Fruit fly (Drosophila melanogaster): ENCODE data around the gene Rrp5.

Gene Rrp5

DNA sequence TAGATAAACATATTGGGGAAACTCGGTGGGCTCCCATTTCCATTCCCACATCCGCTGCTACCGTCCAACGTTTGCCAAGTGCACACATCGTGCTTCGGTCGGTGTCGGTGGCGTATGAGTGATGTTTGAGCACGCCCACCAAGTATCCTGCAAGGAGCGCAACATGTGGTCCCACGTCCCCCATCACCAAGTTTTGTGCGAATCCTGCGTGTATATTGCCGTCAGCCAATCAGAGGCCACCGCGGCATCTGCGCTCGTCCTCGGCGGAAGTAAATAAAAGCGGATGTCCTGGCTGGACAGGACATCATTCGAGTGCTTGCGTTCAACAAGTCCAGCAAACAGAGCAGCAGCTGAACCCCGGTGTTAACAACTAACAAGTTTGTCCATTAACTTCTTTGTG, 8.1 kb upstream of the Rrp5 start, which contains the start of gene Ms:
Gene Ms, plus strand, starts transcription at position 301 of the 400 bp plus-strand sequence.
- no peak for TF ChIP-seq CG17801 (GFP tag; optimal IDR thresholded peaks at IDR 0.05; ENCODE audit: partially characterized antibody)

DNA sequence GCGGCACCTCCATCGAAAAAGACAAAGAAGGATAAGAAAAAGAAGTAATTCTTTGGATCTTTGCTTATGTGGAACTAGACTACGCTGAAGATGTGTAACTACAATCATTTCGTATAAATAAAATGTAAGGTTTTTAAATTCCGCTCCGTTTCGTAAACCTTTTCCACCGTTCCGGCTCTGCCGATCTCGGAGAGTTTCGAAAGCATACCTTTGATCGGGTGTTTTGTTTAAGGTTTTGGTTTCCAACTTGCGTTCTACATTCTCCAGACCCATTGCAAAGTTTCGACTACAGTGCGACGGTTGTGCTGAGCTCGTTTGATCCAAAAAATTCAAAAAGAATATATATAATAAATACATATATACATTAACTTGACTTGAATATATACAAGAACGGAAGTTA, 3.5 kb upstream of the Rrp5 start, which contains the start of gene CG6432:
Gene CG6432, plus strand, starts transcription at position 301 of the 400 bp plus-strand sequence.
- no peak for TF ChIP-seq CG17801 (GFP tag; optimal IDR thresholded peaks at IDR 0.05; ENCODE audit: partially characterized antibody)

DNA sequence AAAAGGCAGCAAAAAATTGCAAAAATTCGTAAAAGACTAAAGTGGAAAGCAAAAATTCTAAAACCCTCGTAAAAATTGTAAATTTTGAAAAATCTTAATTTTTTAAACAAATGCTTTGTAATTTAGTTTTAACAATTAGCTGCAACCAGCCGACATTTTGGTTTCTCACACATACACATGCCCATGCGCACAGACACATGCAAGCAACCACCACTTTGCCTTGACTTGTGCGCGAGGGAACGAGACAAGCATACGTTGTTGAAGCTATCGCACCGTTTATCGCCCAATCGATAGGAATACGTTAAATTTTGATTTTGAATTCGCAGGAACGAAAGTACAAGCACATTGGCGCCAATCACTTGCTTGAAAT, 12.8 kb downstream of the Rrp5 start:
- peak; percentile 8 for TF ChIP-seq CG17801 (GFP tag; optimal IDR thresholded peaks at IDR 0.05; ENCODE audit: partially characterized antibody)

DNA sequence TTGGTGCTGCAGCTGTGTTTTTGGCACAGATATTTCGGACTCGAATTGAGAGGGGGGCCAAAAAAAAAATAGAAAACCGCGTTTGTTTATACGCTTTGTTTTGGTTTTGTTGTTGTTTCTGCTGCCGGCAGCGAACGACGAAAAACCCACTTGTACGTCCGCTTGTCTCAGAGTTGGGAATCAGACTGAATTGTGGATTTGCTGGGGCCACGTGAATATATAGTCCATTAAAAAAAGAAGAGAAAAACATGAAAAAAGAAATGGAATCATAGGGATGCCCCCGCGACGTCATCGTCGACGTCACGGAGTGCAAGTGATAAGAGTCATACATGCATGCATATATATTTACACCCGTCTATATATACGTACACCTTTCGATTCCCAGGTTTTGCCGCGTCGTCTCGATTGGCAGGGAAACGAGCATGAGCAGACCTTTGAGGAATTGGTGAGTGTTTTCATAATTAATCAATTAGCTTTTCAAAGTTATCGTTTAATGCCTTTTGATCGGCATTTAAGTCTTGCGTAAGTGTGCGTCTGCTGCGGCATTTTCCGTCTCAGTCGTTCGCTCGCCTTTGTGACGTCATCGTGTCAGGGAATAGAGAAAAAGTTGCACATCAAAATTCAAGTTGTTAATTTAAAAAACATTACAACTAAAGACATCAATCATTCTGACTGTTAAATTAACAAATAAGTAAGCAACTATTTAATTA, 13.3 kb downstream of the Rrp5 start:
- TF ChIP-seq CG17801 (GFP tag; optimal IDR thresholded peaks at IDR 0.05; ENCODE audit: partially characterized antibody), result no peak

DNA sequence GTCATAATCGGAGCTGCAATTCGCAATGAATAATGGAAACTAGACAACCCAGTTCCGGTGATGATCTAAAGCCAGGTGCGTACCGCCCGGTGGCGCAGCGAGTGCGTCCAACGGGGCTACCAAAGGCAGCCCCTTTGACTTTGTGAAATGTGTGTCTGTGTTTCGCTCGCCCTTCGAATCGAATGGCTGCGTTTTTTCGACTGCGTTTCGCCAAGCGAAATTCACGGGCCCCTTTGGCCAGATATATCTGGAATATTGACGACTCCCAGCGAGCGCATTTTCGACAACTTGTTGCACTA, 14.1 kb downstream of the Rrp5 start:
- TF ChIP-seq CG17801 (GFP tag; optimal IDR thresholded peaks at IDR 0.05; ENCODE audit: partially characterized antibody), result no peak

DNA sequence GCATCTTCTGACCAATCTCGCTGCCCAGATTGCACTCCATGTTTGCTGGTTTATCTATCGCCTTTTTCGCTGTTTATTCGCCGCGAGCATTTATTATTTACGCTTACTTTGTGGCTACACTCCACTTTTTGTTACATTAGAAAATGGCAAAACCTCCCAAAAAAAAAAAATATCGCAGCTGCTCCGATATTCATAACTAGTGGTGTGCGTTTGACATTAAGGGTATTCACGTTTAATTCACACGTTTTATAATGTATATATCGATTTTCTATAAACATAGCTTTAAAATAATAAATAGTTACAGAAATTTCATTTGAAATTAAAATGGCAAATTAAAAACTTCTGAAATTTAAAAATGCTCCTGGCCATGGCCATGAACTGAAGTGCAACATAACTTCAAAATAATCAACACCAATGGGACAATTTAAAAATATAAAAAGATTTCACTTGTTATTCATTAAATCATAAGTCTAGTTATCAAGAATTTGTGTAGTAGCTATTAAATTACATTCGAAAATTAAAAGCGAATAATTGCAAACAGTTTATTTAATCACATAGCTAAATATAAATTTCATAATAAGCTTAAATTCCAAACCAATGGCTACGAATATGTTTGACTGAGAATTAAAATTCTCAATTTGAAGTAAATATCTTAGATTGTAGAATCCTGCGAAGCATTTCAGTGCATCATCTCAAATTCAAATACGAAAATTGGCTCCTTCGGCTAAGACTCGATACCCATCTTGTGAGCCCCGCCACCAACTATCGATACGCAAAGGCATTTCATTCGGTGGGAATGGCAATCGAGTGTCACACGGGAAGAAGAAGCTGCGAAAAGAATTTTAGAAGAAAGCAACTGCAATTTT, 14.7 kb downstream of the Rrp5 start, which contains the start of the genes Nab2 and BRWD3:
Gene Nab2, minus strand, starts transcription at position 203 of the 866 bp plus-strand sequence.
Gene BRWD3, plus strand, starts transcription at position 784 of the 866 bp plus-strand sequence.
- TF ChIP-seq CG17801 (GFP tag; optimal IDR thresholded peaks at IDR 0.05; ENCODE audit: partially characterized antibody), result peak; percentile 17

DNA sequence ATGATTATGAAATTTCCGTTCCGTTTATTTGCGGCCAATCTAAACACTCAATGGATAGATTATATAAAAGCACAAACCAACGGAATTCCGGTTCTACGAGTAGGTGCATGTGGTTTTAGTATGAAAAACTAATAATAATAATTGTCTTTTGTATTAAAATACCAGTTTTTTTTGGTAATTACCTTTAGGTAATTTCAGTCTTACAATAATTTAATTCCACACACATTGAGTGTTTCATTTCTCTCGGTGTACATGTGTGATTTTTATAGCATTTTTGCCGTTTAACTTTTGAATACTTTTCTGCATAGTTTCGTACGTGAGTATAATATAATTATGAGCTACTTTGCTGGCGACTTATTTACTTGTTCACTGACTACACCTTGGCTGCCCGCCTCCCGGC, 30.1 kb downstream of the Rrp5 start:
- TF ChIP-seq CG17801 (GFP tag; optimal IDR thresholded peaks at IDR 0.05; ENCODE audit: partially characterized antibody), result peak; percentile 43

DNA sequence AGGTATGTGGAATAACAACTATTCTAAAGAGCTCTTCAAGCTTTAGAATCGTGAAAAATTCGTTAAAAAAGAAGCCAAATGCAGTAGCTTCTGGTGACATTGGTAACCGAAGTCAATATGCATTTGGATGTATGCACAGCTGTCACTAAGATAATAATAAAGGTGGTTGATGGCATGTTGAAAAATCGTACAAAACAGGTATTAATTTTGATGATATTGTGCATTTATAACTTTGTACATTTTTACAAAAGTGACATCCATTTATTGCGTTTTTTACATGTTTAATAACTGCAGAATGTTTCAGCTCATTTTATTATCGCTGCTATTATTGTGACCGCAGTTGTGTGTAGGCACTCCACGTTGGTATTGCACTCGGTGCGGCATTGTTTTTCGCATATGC, 31.6 kb downstream of the Rrp5 start:
- peak; percentile 52 for TF ChIP-seq CG17801 (GFP tag; optimal IDR thresholded peaks at IDR 0.05; ENCODE audit: partially characterized antibody)

DNA sequence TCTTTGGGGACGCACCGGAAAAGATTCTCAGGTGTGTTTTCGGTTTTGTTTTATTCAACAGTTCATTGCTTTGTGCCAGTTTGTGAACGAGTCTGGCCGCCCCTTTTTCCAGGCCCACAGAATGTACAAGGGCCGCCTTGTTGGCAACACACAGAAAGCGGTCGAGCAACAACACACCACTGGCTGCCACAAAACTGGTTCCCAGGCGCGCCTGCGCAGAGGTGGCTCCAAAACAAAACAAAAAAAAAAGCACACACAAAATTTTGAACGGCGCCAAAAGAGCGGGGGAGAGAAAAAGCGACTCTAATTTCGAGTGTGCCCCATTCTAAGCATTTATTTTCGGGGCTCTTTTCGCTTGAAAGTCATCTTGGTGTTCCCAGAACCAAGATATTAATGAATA, 34.0 kb downstream of the Rrp5 start:
- no peak for TF ChIP-seq CG17801 (GFP tag; optimal IDR thresholded peaks at IDR 0.05; ENCODE audit: partially characterized antibody)

DNA sequence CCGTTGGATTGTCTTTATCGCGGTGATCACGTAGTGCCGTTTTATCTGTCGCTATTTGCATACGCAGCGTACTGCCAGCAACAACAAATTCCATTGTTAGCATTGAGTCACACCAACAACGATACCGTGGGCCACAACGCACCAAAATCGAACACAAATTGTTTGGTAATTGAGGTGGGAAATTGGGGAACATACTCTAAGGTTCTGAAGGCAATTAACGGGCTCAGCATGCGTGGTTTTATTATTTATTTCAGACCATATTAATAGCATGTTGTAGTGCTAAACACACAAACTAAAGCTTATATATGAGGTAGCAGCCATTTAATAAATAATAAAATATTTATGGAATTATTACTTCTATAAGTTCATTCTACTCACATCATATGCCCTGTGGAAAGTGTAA, 34.6 kb downstream of the Rrp5 start:
- no peak for TF ChIP-seq CG17801 (GFP tag; optimal IDR thresholded peaks at IDR 0.05; ENCODE audit: partially characterized antibody)

DNA sequence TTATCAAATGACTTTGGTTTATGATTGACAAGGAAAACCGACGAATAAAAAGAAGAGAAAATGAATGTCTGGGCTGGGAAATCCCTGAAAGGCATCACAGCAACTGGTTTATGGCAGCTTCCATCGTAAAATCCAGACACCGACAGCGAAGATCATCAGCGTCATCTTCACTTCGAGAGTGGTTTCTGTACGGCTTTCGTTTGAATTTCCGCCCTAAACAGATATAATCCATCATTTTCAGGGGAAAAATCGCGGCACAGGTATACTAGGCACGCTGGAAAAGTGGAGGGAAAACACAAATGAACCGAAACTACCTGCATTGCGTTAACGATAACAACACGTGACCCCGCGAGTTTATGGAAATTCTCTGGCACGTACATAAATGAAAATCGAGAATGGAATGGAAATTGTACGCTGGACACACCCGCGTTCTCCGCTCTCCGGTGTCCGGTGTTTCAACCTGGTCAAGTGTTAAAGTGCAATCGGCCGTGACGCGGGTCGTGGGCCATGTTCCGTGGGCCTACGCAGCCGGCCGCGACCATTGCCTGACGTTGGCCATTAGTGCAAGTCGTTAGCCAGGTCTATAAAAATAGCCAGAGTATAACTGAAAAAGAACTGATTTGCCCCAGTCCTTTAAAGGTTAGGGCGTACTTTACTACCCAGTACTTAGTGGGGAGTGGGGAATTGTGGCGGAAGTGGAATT, 35.5 kb downstream of the Rrp5 start:
- TF ChIP-seq CG17801 (GFP tag; optimal IDR thresholded peaks at IDR 0.05; ENCODE audit: partially characterized antibody), result no peak

DNA sequence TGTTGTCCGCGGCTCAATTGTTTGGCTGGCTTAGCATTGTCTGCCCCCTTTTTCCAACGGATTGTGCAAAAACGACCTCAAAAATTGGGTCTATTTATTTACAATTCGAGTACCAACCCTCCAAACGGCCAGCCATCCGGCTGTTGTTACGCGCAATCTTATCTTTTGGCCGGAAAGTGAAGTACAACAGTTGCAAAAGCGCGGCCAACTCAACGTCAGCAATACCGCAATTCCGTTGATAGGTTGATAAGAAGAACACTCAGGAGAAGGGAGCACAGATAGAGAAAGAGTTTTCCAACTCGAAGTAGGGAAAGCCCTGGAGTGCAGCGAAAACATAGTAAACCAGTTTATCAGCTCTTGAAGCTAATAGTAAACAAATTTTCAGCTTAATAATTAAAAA, 36.2 kb downstream of the Rrp5 start:
- no peak for TF ChIP-seq CG17801 (GFP tag; optimal IDR thresholded peaks at IDR 0.05; ENCODE audit: partially characterized antibody)

DNA sequence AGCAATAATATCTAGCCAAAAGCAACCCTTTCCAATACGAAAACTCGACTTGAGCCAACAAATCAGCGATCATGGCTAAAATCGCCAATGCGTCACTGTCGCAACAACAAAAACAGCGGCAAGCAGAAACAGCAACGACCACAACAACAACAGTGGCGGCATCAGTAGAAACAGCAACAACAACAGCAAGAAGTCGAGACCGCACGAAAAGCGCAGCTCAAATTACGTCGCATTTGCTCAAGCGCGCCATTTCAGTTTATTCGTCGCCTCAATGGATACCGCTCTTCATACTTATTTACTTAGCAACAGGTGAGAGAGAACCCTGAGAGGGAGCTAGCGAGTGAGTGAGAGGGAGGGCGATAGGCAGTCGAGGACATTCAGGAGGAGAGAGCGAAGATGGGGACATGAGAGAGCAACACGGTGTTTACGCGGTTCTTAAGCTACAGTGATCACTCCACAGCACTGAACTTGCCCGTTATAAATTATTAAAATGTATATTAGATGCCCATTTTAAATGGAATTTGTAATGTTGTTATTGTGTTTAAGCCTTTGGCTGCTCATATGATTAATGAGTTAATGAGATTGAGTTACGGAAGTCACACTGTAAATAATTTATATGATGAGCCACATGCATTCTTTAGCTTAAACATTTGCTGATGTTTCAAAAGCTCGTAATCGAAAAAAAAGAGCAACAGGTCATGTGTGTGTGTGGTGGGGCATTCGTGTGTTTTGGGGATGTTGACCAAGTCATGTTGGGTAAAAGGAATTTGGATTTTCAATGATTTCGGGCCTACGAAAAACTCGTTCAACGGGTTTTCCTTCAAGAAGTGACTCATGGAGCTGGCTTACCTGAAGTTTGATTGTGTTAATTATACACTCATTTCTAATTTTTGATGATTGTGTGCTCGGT, 37.3 kb downstream of the Rrp5 start:
- TF ChIP-seq CG17801 (GFP tag; optimal IDR thresholded peaks at IDR 0.05; ENCODE audit: partially characterized antibody), result peak; percentile 95

DNA sequence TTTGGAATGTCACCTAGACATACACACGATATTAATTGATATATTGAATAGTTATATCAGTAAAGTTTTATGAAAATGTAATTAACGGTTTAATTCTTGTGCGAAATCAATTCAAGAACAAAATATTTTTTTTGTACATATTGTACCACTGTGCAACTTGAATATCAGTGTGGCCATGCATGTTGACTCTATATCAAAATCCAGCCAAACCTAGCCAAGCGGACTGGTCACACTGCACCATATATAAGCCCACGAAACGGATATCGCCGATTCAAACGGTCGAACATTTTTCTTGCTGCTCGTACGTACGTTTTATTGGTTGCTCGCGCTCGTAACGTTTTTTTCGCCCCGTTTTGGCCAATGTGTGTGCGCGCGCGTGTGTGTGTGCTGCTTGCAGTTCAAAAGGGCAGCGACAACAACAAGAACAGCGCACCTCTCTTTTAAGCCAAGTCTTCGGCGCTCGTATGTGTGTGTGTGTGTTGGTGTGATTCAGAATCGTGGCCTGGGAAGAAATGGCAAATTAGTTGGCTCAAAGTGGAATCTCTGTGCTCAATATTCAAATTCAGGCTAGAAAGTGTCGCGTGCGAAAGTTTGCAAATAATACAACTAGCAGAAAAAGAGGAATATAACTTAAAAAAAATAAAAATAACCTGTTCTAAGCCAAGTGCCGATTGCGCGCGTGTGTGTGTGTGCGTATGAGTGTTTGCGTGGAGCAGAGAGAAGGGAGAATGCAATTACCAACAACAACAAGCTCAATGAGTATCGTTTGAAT, 38.1 kb downstream of the Rrp5 start, which contains the start of gene crb:
Gene crb, plus strand, starts transcription at position 295 of the 772 bp plus-strand sequence.
- peak; percentile 76 for TF ChIP-seq CG17801 (GFP tag; optimal IDR thresholded peaks at IDR 0.05; ENCODE audit: partially characterized antibody)

Measured in ovary, adult (tissue).